Worm (Caenorhabditis elegans) whole organism, mixed stage, embryonic: Measurements from ENCODE around the gene T04A8.8.

Experiments used
- blmp-1 ChIP-seq: fragments of 150-350 bp; optimal IDR thresholded peaks from 2 replicates; lab custom pipeline; 2014; ENCODE audit warnings: missing biosample characterization, missing genetic modification characterization
- ceh-83 ChIP-seq: fragments of 200-800 bp; sonication (Bioruptor generic); optimal IDR thresholded peaks from 2 replicates; lab custom pipeline; 2018; ENCODE audit warnings: mild to moderate bottlenecking, missing genetic modification characterization, missing compliant biosample characterization
- elt-1 ChIP-seq: sonication (generic microtip); optimal IDR thresholded peaks from 2 replicates; lab custom pipeline; 2017; ENCODE audit warnings: missing genetic modification characterization, mild to moderate bottlenecking, missing compliant biosample characterization, antibody characterized with exemption, moderate library complexity, borderline replicate concordance; ENCODE audit not compliant: insufficient read depth
- lin-13 ChIP-seq: fragments of 150-350 bp; optimal IDR thresholded peaks from 2 replicates; lab custom pipeline; 2014; ENCODE audit warnings: missing biosample characterization, missing genetic modification characterization
- lsy-2 ChIP-seq: fragments of 150-350 bp; optimal IDR thresholded peaks from 2 replicates; lab custom pipeline; 2014; ENCODE audit warnings: missing biosample characterization, missing genetic modification characterization
- mep-1 ChIP-seq: fragments of 150-350 bp; optimal IDR thresholded peaks from 2 replicates; lab custom pipeline; 2017; ENCODE audit warnings: missing biosample characterization, missing genetic modification reagents, missing genetic modification characterization, inconsistent platforms
- nhr-76 ChIP-seq: sonication (generic microtip); optimal IDR thresholded peaks from 2 replicates; lab custom pipeline; 2017; ENCODE audit warnings: missing biosample characterization, missing genetic modification characterization
- pha-4 ChIP-seq: fragments of 150-350 bp; optimal IDR thresholded peaks from 2 replicates; lab custom pipeline; 2018; ENCODE audit warnings: missing biosample characterization, missing genetic modification reagents, missing genetic modification characterization
- snpc-4 ChIP-seq: fragments of 150-350 bp; optimal IDR thresholded peaks from 2 replicates; lab custom pipeline; 2014; ENCODE audit warnings: missing biosample characterization, missing genetic modification characterization
- sptf-1 ChIP-seq: sonication (generic microtip); optimal IDR thresholded peaks from 2 replicates; lab custom pipeline; 2017; ENCODE audit warnings: mild to moderate bottlenecking, missing genetic modification characterization, moderate library complexity, missing compliant biosample characterization
- tbx-8 ChIP-seq: fragments of 200-800 bp; sonication (Bioruptor generic); optimal IDR thresholded peaks from 2 replicates; lab custom pipeline; 2018; ENCODE audit warnings: mild to moderate bottlenecking, missing genetic modification characterization, moderate library complexity, missing compliant biosample characterization
- ztf-11 ChIP-seq: fragments of 150-350 bp; optimal IDR thresholded peaks from 2 replicates; lab custom pipeline; 2014; ENCODE audit warnings: missing biosample characterization, missing genetic modification characterization

DNA sequence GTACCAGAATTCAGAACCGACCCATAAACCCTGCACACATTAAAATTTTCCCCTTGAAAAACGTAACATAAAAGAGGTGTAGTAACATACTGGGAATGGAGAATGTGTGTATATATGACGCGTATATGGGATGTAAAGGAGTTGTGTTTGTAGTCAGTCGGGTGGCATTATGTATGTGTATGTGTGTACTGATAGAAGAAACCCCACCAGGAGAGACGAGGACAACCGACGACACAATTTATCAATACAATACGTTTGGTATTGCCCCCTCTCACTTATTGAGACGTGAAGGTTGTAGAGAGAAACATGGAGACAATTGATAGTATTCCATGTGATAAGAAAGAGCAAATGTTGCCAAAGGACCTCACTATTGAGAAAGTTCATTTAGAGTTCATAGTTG is 25.7 kb upstream of the T04A8.8 start:
- no peak for TF ChIP-seq tbx-8 (GFP tag; lab: Kevin White, UChicago)
- no peak for TF ChIP-seq sptf-1 (tag; lab: Kevin White, UChicago)
- no peak for TF ChIP-seq pha-4 (tag; lab: Kevin White, UChicago)
- no peak for TF ChIP-seq ztf-11 (tag; lab: Kevin White, UChicago)
- TF ChIP-seq blmp-1 (tag; lab: Kevin White, UChicago): no peak
- TF ChIP-seq lin-13 (tag; lab: Kevin White, UChicago): no peak
- TF ChIP-seq lsy-2 (tag; lab: Kevin White, UChicago): no peak
- no peak for TF ChIP-seq elt-1 (tag; lab: Kevin White, UChicago)
- no peak for TF ChIP-seq snpc-4 (tag; lab: Kevin White, UChicago)
- no peak for TF ChIP-seq ceh-83 (GFP tag; lab: Kevin White, UChicago)
- no peak for TF ChIP-seq mep-1
- no peak for TF ChIP-seq nhr-76 (tag; lab: Kevin White, UChicago)
